Worm (Caenorhabditis elegans): Measurements from ENCODE around the gene Y73B6BL.23.

DNA sequence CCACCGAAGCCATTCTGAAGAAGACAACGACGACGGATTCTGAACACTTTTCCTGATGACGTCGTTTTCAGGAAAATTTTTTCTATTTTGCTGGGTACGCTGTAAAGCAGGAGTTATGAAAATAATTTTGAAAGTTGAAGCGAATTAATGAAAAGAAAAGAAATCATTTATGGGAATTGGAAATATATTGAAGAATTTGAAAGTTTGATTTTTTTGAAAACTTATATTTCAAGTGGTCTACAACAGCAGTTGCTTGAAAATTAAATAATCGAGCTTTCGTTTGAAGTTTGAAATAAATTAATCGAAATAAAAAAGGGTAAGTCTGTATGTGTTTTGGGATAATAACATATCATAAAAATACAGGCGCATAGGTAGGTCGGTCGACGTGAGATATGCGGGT, 34.9 kb downstream of the Y73B6BL.23 start, which contains the start of gene shl-1:
- TF ChIP-seq klf-2 (GFP tag; conservative IDR thresholded peaks at IDR 0.05), result no peak
- no peak for TF ChIP-seq med-1 (GFP tag; optimal IDR thresholded peaks at IDR 0.05; ENCODE audit: insufficient read depth)
- no peak for TF ChIP-seq cog-1 (tag; optimal IDR thresholded peaks at IDR 0.05)

Data from whole organism, midembryonic.